Worm (Caenorhabditis elegans) whole organism, young adult: ENCODE data around the gene Y43C5A.2.

ENCODE experiments used
- B0019.2 ChIP-seq: fragments of 200-800 bp; sonication (Bioruptor generic); conservative IDR thresholded peaks from 2 replicates; pipeline ENCODE4 v1.3.6; 2022; ENCODE audit warnings: missing genetic modification reagents, missing genetic modification characterization, missing compliant biosample characterization
- B0035.1 ChIP-seq: sonication (generic microtip); optimal IDR thresholded peaks from 2 replicates; lab custom pipeline; 2016; ENCODE audit warnings: missing genetic modification characterization, mild to moderate bottlenecking, missing compliant biosample characterization, missing genotype, missing genetic modification reagents
- B0336.3 ChIP-seq: fragments of 200-800 bp; sonication (Bioruptor generic); IDR thresholded peaks from 2 replicates; pipeline ENCODE4 v1.3.6; 2022; ENCODE audit warnings: missing genetic modification characterization, missing compliant biosample characterization
- C06A6.2 ChIP-seq: fragments of 200-800 bp; sonication (Bioruptor generic); conservative IDR thresholded peaks from 2 replicates; pipeline ENCODE4 v1.3.6; 2022; ENCODE audit warnings: missing genetic modification characterization, missing compliant biosample characterization
- C17E4.6 ChIP-seq: fragments of 200-800 bp; sonication (Bioruptor generic); IDR thresholded peaks from 2 replicates; pipeline ENCODE4 v1.3.6; 2022; ENCODE audit warnings: missing genetic modification reagents, missing genetic modification characterization, missing compliant biosample characterization
- F10E7.11 ChIP-seq: sonication (generic microtip); optimal IDR thresholded peaks from 2 replicates; lab custom pipeline; 2017; ENCODE audit warnings: mild to moderate bottlenecking, missing genetic modification characterization, moderate library complexity, missing compliant biosample characterization
- F22D6.2 ChIP-seq: sonication (generic microtip); optimal IDR thresholded peaks from 2 replicates; lab custom pipeline; 2016; ENCODE audit warnings: mild to moderate bottlenecking, missing genetic modification characterization, missing compliant biosample characterization
- F37B4.10 ChIP-seq: fragments of 200-800 bp; sonication (Bioruptor generic); IDR thresholded peaks from 2 replicates; pipeline ENCODE4 v1.3.6; 2022; ENCODE audit warnings: missing genetic modification characterization, missing compliant biosample characterization
- F39B2.1 ChIP-seq: fragments of 200-800 bp; sonication (Bioruptor generic); IDR thresholded peaks from 2 replicates; pipeline ENCODE4 v1.3.6; 2022; ENCODE audit warnings: missing genetic modification reagents, missing genetic modification characterization, missing compliant biosample characterization
- F52B5.7 ChIP-seq: sonication (generic microtip); optimal IDR thresholded peaks from 2 replicates; lab custom pipeline; 2016; ENCODE audit warnings: mild to moderate bottlenecking, missing genetic modification characterization, missing compliant biosample characterization
- F57A8.1 ChIP-seq: fragments of 200-800 bp; sonication (Bioruptor generic); optimal IDR thresholded peaks from 2 replicates; lab custom pipeline; 2018; ENCODE audit warnings: mild to moderate bottlenecking, missing genetic modification characterization, moderate library complexity, missing compliant biosample characterization
- T07F8.4 ChIP-seq: sonication (generic microtip); optimal IDR thresholded peaks from 2 replicates; lab custom pipeline; 2016; ENCODE audit warnings: mild to moderate bottlenecking, missing genetic modification characterization, moderate library complexity, missing compliant biosample characterization
- T26A5.8 ChIP-seq: sonication (generic microtip); optimal IDR thresholded peaks from 2 replicates; lab custom pipeline; 2016; ENCODE audit warnings: missing genetic modification characterization, missing compliant biosample characterization
- Y56A3A.18 ChIP-seq: fragments of 200-800 bp; sonication (Bioruptor generic); IDR thresholded peaks from 2 replicates; pipeline ENCODE4 v1.3.6; 2022; ENCODE audit warnings: missing genetic modification reagents, missing genetic modification characterization, missing compliant biosample characterization
- Y95B8A.8 ChIP-seq: fragments of 200-800 bp; sonication (Bioruptor generic); IDR thresholded peaks from 2 replicates; pipeline ENCODE4 v1.3.6; 2022; ENCODE audit warnings: missing genetic modification reagents, missing genetic modification characterization, missing compliant biosample characterization
- bed-1 ChIP-seq: fragments of 200-800 bp; sonication (Bioruptor generic); IDR thresholded peaks from 2 replicates; pipeline ENCODE4 v1.3.6; 2022; ENCODE audit warnings: missing genetic modification reagents, missing genetic modification characterization, missing compliant biosample characterization
- cebp-2 ChIP-seq: fragments of 200-800 bp; sonication (Bioruptor generic); IDR thresholded peaks from 2 replicates; pipeline ENCODE4 v1.3.6; 2022; ENCODE audit warnings: missing genetic modification characterization, missing compliant biosample characterization
- ceh-100 ChIP-seq: fragments of 200-800 bp; sonication (Bioruptor generic); IDR thresholded peaks from 2 replicates; pipeline ENCODE4 v1.3.6; 2022; ENCODE audit warnings: missing genetic modification reagents, missing genetic modification characterization, missing compliant biosample characterization
- chd-7 ChIP-seq: sonication (generic microtip); optimal IDR thresholded peaks from 2 replicates; lab custom pipeline; 2016; ENCODE audit warnings: mild to moderate bottlenecking, missing genetic modification characterization, moderate library complexity, missing compliant biosample characterization
- dpff-1 ChIP-seq: sonication (generic microtip); optimal IDR thresholded peaks from 2 replicates; lab custom pipeline; 2017; ENCODE audit warnings: mild to moderate bottlenecking, missing genetic modification characterization, missing compliant biosample characterization
- dpl-1 ChIP-seq: fragments of 150-350 bp; optimal IDR thresholded peaks from 2 replicates; lab custom pipeline; 2014; ENCODE audit warnings: missing biosample characterization, missing genetic modification reagents, missing genetic modification characterization
- egrh-3 ChIP-seq: fragments of 200-800 bp; sonication (Bioruptor generic); IDR thresholded peaks from 2 replicates; pipeline ENCODE4 v1.3.6; 2022; ENCODE audit warnings: missing genetic modification reagents, missing genetic modification characterization, missing compliant biosample characterization
- ets-4 ChIP-seq: fragments of 200-800 bp; sonication (Bioruptor generic); optimal IDR thresholded peaks from 2 replicates; lab custom pipeline; 2018; ENCODE audit warnings: mild to moderate bottlenecking, missing genetic modification characterization, missing compliant biosample characterization
- hmg-1.2 ChIP-seq: fragments of 200-800 bp; sonication (Bioruptor generic); IDR thresholded peaks from 2 replicates; pipeline ENCODE4 v1.3.6; 2022; ENCODE audit warnings: missing genetic modification reagents, missing genetic modification characterization, missing compliant biosample characterization
- hmg-20 ChIP-seq: fragments of 200-800 bp; sonication (Bioruptor generic); IDR thresholded peaks from 2 replicates; pipeline ENCODE4 v1.3.6; 2022; ENCODE audit warnings: missing genetic modification reagents, missing genetic modification characterization, missing compliant biosample characterization
- hsf-1 ChIP-seq: fragments of 200-800 bp; sonication (Bioruptor generic); IDR thresholded peaks from 2 replicates; pipeline ENCODE4 v1.3.6; 2022; ENCODE audit warnings: missing genetic modification reagents, missing genetic modification characterization, missing compliant biosample characterization
- let-607 ChIP-seq, 2 experiments: fragments of 200-800 bp in 1 of 2; sonication (Bioruptor generic) in 1 of 2; sonication (generic microtip) in 1 of 2; optimal IDR thresholded peaks; 2 replicates each; lab custom pipeline; 2016 to 2018; ENCODE audit warnings: mild to moderate bottlenecking in 2 of 2, missing compliant biosample characterization in 2 of 2, missing genetic modification characterization in 2 of 2, moderate library complexity in 2 of 2, missing genotype in 1 of 2
- lin-35 ChIP-seq, 3 experiments: fragments of 150-350 bp in 2 of 3; sonication (generic microtip) in 1 of 3; optimal IDR thresholded peaks; 2 replicates each; lab custom pipeline; 2014 to 2018; ENCODE audit warnings: missing biosample characterization in 3 of 3, missing genetic modification characterization in 3 of 3, missing genetic modification reagents in 3 of 3
- lin-54 ChIP-seq: fragments of 200-800 bp; sonication (Bioruptor generic); optimal IDR thresholded peaks from 2 replicates; lab custom pipeline; 2018; ENCODE audit warnings: mild to moderate bottlenecking, missing genetic modification characterization, missing compliant biosample characterization
- madf-10 ChIP-seq: sonication (generic microtip); optimal IDR thresholded peaks from 2 replicates; lab custom pipeline; 2016; ENCODE audit warnings: mild to moderate bottlenecking, missing genetic modification characterization, missing compliant biosample characterization
- madf-3 ChIP-seq: fragments of 200-800 bp; sonication (Bioruptor generic); IDR thresholded peaks from 2 replicates; pipeline ENCODE4 v1.3.6; 2022; ENCODE audit warnings: missing genetic modification reagents, missing genetic modification characterization, missing compliant biosample characterization
- mcd-1 ChIP-seq: fragments of 200-800 bp; sonication (Bioruptor generic); IDR thresholded peaks from 2 replicates; pipeline ENCODE4 v1.3.6; 2022; ENCODE audit warnings: missing genetic modification reagents, missing genetic modification characterization, missing compliant biosample characterization
- mel-28 ChIP-seq: sonication (generic microtip); optimal IDR thresholded peaks from 2 replicates; lab custom pipeline; 2016; ENCODE audit warnings: borderline replicate concordance, mild to moderate bottlenecking, missing genetic modification characterization, missing compliant biosample characterization
- nfya-2 ChIP-seq: fragments of 200-800 bp; sonication (Bioruptor generic); IDR thresholded peaks from 2 replicates; pipeline ENCODE4 v1.3.6; 2022; ENCODE audit warnings: missing genetic modification reagents, missing genetic modification characterization, missing compliant biosample characterization
- nhr-120 ChIP-seq: fragments of 200-800 bp; sonication (Bioruptor generic); IDR thresholded peaks from 2 replicates; pipeline ENCODE4 v1.3.6; 2022; ENCODE audit warnings: missing genetic modification characterization, missing compliant biosample characterization
- nhr-179 ChIP-seq: sonication (generic microtip); optimal IDR thresholded peaks from 2 replicates; lab custom pipeline; 2016; ENCODE audit warnings: mild to moderate bottlenecking, missing genetic modification characterization, missing compliant biosample characterization
- nhr-80 ChIP-seq: sonication (generic microtip); optimal IDR thresholded peaks from 2 replicates; lab custom pipeline; 2016; ENCODE audit warnings: missing genetic modification characterization, missing compliant biosample characterization
- sptf-2 ChIP-seq: fragments of 200-800 bp; sonication (Bioruptor generic); optimal IDR thresholded peaks from 2 replicates; lab custom pipeline; 2018; ENCODE audit warnings: mild to moderate bottlenecking, missing genetic modification characterization, missing compliant biosample characterization
- tbp1 ChIP-seq: fragments of 200-800 bp; sonication (Bioruptor generic); optimal IDR thresholded peaks from 2 replicates; lab custom pipeline; 2018; ENCODE audit warnings: mild to moderate bottlenecking, missing genetic modification characterization, missing compliant biosample characterization
- tlf-1 ChIP-seq: fragments of 200-800 bp; sonication (Bioruptor generic); optimal IDR thresholded peaks from 2 replicates; lab custom pipeline; 2018; ENCODE audit warnings: mild to moderate bottlenecking, missing genetic modification characterization, missing compliant biosample characterization
- zfh-2 ChIP-seq: fragments of 200-800 bp; sonication (Bioruptor generic); conservative IDR thresholded peaks from 2 replicates; pipeline ENCODE4 v1.3.6; 2022; ENCODE audit warnings: missing genetic modification reagents, missing genetic modification characterization, missing compliant biosample characterization
- ztf-3 ChIP-seq: fragments of 200-800 bp; sonication (Bioruptor generic); optimal IDR thresholded peaks from 2 replicates; lab custom pipeline; 2018; ENCODE audit warnings: mild to moderate bottlenecking, missing genetic modification characterization, missing compliant biosample characterization

Y43C5A.2 gene

DNA sequence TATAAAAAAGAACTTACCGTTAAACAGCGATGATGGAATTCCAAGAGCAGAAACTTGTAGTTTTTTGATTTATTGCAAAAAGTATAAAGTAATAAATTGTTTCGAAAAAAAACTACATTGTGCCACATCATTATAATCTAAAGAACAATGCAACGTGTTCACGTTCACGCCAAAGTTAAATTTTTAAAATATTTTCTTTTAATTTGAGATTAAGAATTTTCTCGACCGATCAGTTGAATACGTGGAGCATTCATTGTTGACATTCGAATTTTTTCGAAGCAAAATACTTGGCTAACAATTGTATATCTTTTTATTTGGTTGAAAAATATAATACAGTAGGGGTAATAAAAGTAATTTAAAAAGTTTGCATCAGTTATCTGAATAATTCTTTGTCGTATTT lies 38.7 kb upstream of the Y43C5A.2 start, which contains the start of gene F01G10.5:
Gene F01G10.5 (minus strand): TSS at position 101 of the 400 bp plus-strand sequence.
- TF ChIP-seq cebp-2 (GFP tag; lab: Robert Waterston, UW) (no peak), F39B2.1 (GFP tag; lab: Robert Waterston, UW) (no peak), F10E7.11 (tag; lab: Kevin White, UChicago) (no peak)

DNA sequence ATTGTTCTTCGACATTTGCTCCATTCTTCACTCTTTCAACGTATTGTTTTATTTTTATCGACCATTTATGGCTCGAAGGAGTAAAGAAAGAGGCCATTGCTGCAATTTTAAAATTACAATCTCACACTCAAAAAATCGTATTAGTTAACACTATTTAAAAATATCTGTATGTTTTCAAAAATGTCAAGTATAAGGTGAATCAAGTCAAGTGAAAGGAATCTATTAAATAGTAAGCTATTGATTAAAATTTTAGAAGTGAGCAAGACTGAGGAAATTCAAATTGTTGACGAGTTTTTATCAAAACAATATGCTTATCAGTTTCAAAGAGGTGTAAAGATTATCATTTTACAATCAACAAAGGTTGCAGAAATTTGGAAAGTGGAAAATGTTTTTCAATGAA lies 37.2 kb upstream of the Y43C5A.2 start, which contains the start of gene F01G10.4:
Gene F01G10.4 (minus strand): TSS at position 101 of the 400 bp plus-strand sequence.
- TF ChIP-seq tbp1 (GFP tag; lab: Kevin White, UChicago) (no peak), zfh-2 (no peak), F57A8.1 (no peak), lin-35 (GFP tag; optimal IDR thresholded peaks at IDR 0.05; lab: Kevin White, UChicago) (no peak), C06A6.2 (no peak), sptf-2 (no peak), C17E4.6 (GFP tag; lab: Robert Waterston, UW) (no peak), mcd-1 (GFP tag; lab: Robert Waterston, UW) (no peak), F52B5.7 (tag; lab: Kevin White, UChicago) (no peak), B0336.3 (GFP tag; lab: Robert Waterston, UW) (no peak), nhr-179 (tag; lab: Kevin White, UChicago) (no peak), madf-10 (tag; lab: Kevin White, UChicago) (no peak), ceh-100 (GFP tag; lab: Robert Waterston, UW) (no peak), nfya-2 (no peak), F37B4.10 (GFP tag; lab: Robert Waterston, UW) (no peak)

DNA sequence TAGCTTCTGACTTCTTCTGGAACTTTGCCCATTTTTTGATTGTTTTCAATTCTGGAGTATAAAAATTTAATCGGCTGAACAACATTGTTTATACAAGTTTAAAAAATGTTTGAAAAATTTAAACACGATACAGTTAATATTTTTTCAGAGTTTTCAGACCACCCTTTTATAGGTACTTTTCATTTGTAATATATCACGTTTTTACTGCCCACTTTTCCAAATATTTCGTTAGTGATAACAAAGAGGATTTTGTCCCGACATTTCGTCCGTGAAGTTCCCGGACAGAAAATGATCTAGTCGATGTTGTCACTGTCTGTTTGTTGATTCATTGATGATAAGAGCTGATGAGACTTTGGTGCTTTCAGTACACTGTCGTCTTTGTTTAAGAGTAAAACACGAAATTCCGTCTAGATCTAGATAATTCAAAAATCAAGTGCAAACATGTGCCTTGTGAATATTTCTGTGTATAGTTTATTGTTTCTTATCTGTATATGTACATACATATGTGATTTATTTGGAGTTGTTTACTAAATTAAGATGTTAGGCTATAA lies 34.3 kb upstream of the Y43C5A.2 start, which contains the start of gene ech-9:
Gene ech-9 (minus strand): TSS at position 51 of the 551 bp plus-strand sequence.
- TF ChIP-seq chd-7 (no peak), tlf-1 (GFP tag; lab: Kevin White, UChicago) (no peak), T26A5.8 (tag; lab: Kevin White, UChicago) (no peak), madf-3 (GFP tag; lab: Robert Waterston, UW) (no peak), Y95B8A.8 (GFP tag; lab: Robert Waterston, UW) (no peak), T07F8.4 (no peak), F10E7.11 (tag; lab: Kevin White, UChicago) (no peak), hsf-1 (GFP tag; lab: Robert Waterston, UW) (no peak), hmg-20 (GFP tag; lab: Robert Waterston, UW) (no peak), dpff-1 (tag; lab: Kevin White, UChicago) (no peak), bed-1 (GFP tag; lab: Robert Waterston, UW) (no peak), ztf-3 (no peak), nhr-120 (GFP tag; lab: Robert Waterston, UW) (no peak), B0035.1 (tag; lab: Kevin White, UChicago) (no peak), hmg-1.2 (GFP tag; lab: Robert Waterston, UW) (no peak), mel-28 (tag; lab: Kevin White, UChicago) (no peak), dpl-1 (GFP tag; lab: Kevin White, UChicago) (no peak), F57A8.1 (no peak), zfh-2 (no peak), B0019.2 (no peak)

DNA sequence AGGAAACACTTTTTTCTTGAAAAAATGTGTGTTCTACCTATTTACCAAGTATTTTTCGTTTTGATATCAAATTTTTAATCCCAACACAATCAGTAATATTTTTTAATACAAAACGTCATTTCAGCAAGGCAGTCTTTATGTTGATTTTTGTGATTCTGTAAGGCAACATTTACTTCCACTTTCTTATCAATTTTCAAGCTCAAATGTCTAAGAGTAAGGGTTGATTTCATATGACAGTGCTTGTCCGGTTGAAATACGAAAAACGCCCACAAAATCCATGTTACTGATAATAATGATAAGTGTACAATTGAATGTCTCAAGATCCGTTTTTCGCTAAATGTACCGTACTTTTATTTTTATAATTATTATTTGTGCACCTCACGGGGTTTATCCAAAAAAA lies 33.6 kb upstream of the Y43C5A.2 start:
- peak; percentile 68 for TF ChIP-seq nhr-80 (tag; lab: Kevin White, UChicago)
- no peak for TF ChIP-seq F10E7.11 (tag; lab: Kevin White, UChicago)
- peak; percentile 52 for TF ChIP-seq ets-4
- no peak for TF ChIP-seq lin-54 (GFP tag; lab: Kevin White, UChicago)
- peak in 1 of 2 experiments; percentile 12 for TF ChIP-seq let-607 (tag; optimal IDR thresholded peaks at IDR 0.05; lab: Kevin White, UChicago)
- no peak for TF ChIP-seq egrh-3
- TF ChIP-seq Y56A3A.18 (GFP tag; lab: Robert Waterston, UW): no peak
- no peak for TF ChIP-seq F22D6.2 (tag; lab: Kevin White, UChicago)
